Fruit fly (Drosophila melanogaster): ENCODE results near the gene CG7203.

Gene CG7203

dm6 chr2L:7782788-7783401 lies 29.9 kb upstream of the CG7203 start, which contains the start of gene Brd7-9 (continued):
- TF ChIP-seq CG8632 (GFP tag; optimal IDR thresholded peaks at IDR 0.05) (peak; percentile 66), CG6854 (GFP tag; optimal IDR thresholded peaks at IDR 0.05) (no peak), CG1621 (tag; optimal IDR thresholded peaks at IDR 0.05) (peak; percentile 36), Sox15 (GFP tag; optimal IDR thresholded peaks at IDR 0.05) (peak; percentile 28), CG31627 (GFP tag; optimal IDR thresholded peaks at IDR 0.05) (peak; percentile 70), Ets96B (tag; optimal IDR thresholded peaks at IDR 0.05) (peak; percentile 72), CG6276 (GFP tag; optimal IDR thresholded peaks at IDR 0.05) (no peak), net (GFP tag; optimal IDR thresholded peaks at IDR 0.05) (peak; percentile 87), achi (GFP tag; optimal IDR thresholded peaks at IDR 0.05) (peak; percentile 75), salr (GFP tag; optimal IDR thresholded peaks at IDR 0.05) (peak in 1 of 2 experiments; percentile 28), fd85E (GFP tag; optimal IDR thresholded peaks at IDR 0.05) (peak; percentile 58), Met (GFP tag; optimal IDR thresholded peaks at IDR 0.05) (peak; percentile 86), CG11294 (GFP tag; IDR thresholded peaks at IDR 0.05) (peak; percentile 73), CG16779 (tag; optimal IDR thresholded peaks at IDR 0.05) (peak; percentile 50), CG11902 (GFP tag; optimal IDR thresholded peaks at IDR 0.05) (peak; percentile 40), Hr39 (GFP tag; optimal IDR thresholded peaks at IDR 0.05) (peak; percentile 58), CG9139 (GFP tag; optimal IDR thresholded peaks at IDR 0.05) (no peak), lz (GFP tag; optimal IDR thresholded peaks at IDR 0.05) (peak; percentile 71), topi (GFP tag; optimal IDR thresholded peaks at IDR 0.05) (peak; percentile 77), spab (GFP tag; optimal IDR thresholded peaks at IDR 0.05) (peak; percentile 50), Eip78C (GFP tag) (peak; percentile 94), Blimp-1 (GFP tag; optimal IDR thresholded peaks at IDR 0.05) (no peak), ss (GFP tag; optimal IDR thresholded peaks at IDR 0.05) (no peak), Gug (GFP tag; IDR thresholded peaks at IDR 0.05) (peak; percentile 67), cyc (GFP tag; optimal IDR thresholded peaks at IDR 0.05) (peak; percentile 70), CG8119 (GFP tag; IDR thresholded peaks at IDR 0.05) (peak; percentile 91), fkh (GFP tag; optimal IDR thresholded peaks at IDR 0.05) (no peak), CG32006 (GFP tag; optimal IDR thresholded peaks at IDR 0.05) (peak; percentile 77)

dm6 chr2L:7781165-7781564 lies 28.2 kb upstream of the CG7203 start, which contains the start of gene CG7164:
TSS of gene CG7164 (plus strand) at chr2L:7781465.
- TF ChIP-seq CG11762 (GFP tag; optimal IDR thresholded peaks at IDR 0.05; ENCODE audit: insufficient read depth) (no peak), CG7368 (GFP tag; optimal IDR thresholded peaks at IDR 0.05) (no peak), Ets21C (GFP tag; optimal IDR thresholded peaks at IDR 0.05) (no peak), CG32006 (GFP tag; optimal IDR thresholded peaks at IDR 0.05) (no peak)

DNA sequence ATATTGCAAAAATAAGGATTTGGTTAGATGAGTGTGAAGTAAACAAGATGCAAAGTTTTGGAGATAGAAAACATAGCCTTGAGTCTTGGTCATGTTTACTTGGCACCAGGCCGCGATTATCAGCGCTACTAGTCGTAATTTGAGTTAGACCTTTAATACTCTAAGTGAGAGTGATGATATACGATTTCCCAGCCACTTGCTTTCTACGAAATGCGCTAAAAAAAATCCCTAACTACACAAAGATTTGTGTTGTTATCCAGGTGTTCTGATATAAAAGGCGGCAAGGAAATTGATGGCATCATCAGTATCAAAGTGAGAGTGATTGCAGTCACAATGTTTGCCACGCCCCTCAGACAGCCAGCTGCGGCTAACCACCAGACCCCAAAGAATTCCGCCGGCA lies 26.8 kb upstream of the CG7203 start, which contains the start of gene Uro:
Gene Uro (plus strand): TSS at position 301 of the 400 bp plus-strand sequence.
- no peak for TF ChIP-seq CG31627 (GFP tag; optimal IDR thresholded peaks at IDR 0.05)
- no peak for TF ChIP-seq CG10631 (GFP tag; optimal IDR thresholded peaks at IDR 0.05)

- TF ChIP-seq lz (GFP tag; optimal IDR thresholded peaks at IDR 0.05) (no peak), CG31627 (GFP tag; optimal IDR thresholded peaks at IDR 0.05) (no peak), fkh (GFP tag; optimal IDR thresholded peaks at IDR 0.05) (peak; percentile 72)
These were observed 25.1 kb upstream of the CG7203 start, which contains the start of gene CG7179 for dm6 chr2L:7777979-7778692. TSS of gene CG7179 (minus strand) at chr2L:7778029.

DNA sequence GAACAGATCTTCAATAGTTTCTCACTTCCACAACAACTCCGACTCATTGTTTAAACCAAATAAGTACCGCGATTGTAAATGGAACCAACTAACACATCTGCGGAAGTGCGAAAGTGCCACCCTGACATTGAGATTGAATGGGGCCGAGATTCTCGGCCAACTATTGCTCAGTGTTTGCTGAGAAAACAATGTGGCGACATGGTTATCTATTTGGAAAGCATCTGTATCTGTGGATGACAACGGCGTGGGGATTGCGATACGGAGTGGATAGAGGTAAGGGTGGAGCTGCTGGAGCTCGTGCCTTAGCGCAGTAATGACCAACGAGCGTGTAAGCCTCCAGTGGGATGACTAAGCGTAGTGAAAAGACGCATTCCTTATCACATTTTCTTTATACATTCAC lies 22.3 kb upstream of the CG7203 start:
- TF ChIP-seq CG32006 (GFP tag; optimal IDR thresholded peaks at IDR 0.05): no peak
- TF ChIP-seq fkh (GFP tag; optimal IDR thresholded peaks at IDR 0.05): peak; percentile 60

All from whole organism, prepupa.